Worm (Caenorhabditis elegans): ENCODE results near the gene F09F9.1.

DNA sequence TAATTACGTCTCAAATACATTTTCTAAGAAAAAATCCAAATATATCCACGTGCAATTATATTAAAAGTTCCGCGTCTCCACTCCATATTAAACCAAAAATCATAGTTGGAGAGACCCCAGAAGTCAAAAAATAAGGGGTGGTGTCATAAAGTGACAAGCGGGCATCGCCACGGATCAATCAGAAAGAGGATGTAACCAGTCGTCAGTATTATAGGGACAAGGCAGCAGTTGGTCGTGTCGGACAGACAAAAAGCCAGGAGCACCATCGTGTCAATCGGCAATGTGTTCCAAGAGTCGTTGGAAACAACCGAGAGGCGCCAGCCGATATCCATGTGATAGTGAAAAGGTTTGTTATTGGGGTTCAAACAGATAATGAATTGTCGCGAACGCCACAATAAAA lies 39.2 kb upstream of the F09F9.1 start:
- no peak for TF ChIP-seq nhr-237 (tag; optimal IDR thresholded peaks at IDR 0.05)
- TF ChIP-seq ceh-90 (tag; optimal IDR thresholded peaks at IDR 0.05): no peak
- TF ChIP-seq elt-2 (tag; optimal IDR thresholded peaks at IDR 0.05): no peak
- TF ChIP-seq pag-3 (tag; optimal IDR thresholded peaks at IDR 0.05; ENCODE audit: borderline replicate concordance, insufficient read depth): no peak
- no peak for TF ChIP-seq lin-15B (tag; optimal IDR thresholded peaks at IDR 0.05)
- TF ChIP-seq nhr-85 (tag): no peak
- no peak for TF ChIP-seq nhr-77 (tag; optimal IDR thresholded peaks at IDR 0.05)
- no peak for TF ChIP-seq fkh-10 (GFP tag; optimal IDR thresholded peaks at IDR 0.05)
- TF ChIP-seq lin-39 (tag; optimal IDR thresholded peaks at IDR 0.05): no peak

All from whole organism, L1 larva.